Worm (Caenorhabditis elegans): ENCODE data around the gene fbxb-58.

Gene fbxb-58

ce11 chrX:1678021-1678420 is 50.1 kb downstream of the fbxb-58 start, which contains the start of gene fbxa-170 (continued):
- TF ChIP-seq snpc-4 (GFP tag; optimal IDR thresholded peaks at IDR 0.05) (no peak), snpc-4 (tag; optimal IDR thresholded peaks at IDR 0.05) (no peak), F55B11.4 (tag; optimal IDR thresholded peaks at IDR 0.05; ENCODE audit: borderline replicate concordance, insufficient read depth) (no peak)

Measured in whole organism, young adult.